Worm (Caenorhabditis elegans) whole organism, L1 larva: ENCODE measurements around the gene dpy-23.

Experiments
- C34B4.2 ChIP-seq: sonication (generic microtip); optimal IDR thresholded peaks from 2 replicates; lab custom pipeline; 2017; ENCODE audit warnings: mild to moderate bottlenecking, missing genetic modification characterization, missing compliant biosample characterization
- F16B12.6 ChIP-seq: fragments of 150-350 bp; optimal IDR thresholded peaks from 2 replicates; lab custom pipeline; 2014; ENCODE audit warnings: missing biosample characterization, missing genetic modification characterization
- aha-1 ChIP-seq: fragments of 150-350 bp; optimal IDR thresholded peaks from 2 replicates; lab custom pipeline; 2014; ENCODE audit warnings: missing biosample characterization, missing genetic modification characterization
- aly-2 ChIP-seq: fragments of 150-350 bp; optimal IDR thresholded peaks from 2 replicates; lab custom pipeline; 2014; ENCODE audit warnings: missing biosample characterization, missing genetic modification characterization
- ceh-8 ChIP-seq: fragments of 200-800 bp; sonication (Bioruptor generic); optimal IDR thresholded peaks from 2 replicates; lab custom pipeline; 2018; ENCODE audit warnings: mild to moderate bottlenecking, missing genetic modification characterization, moderate library complexity, missing compliant biosample characterization
- ceh-90 ChIP-seq: sonication (generic microtip); optimal IDR thresholded peaks from 2 replicates; lab custom pipeline; 2016; ENCODE audit warnings: missing genetic modification characterization, missing compliant biosample characterization
- ces-1 ChIP-seq: fragments of 150-350 bp; optimal IDR thresholded peaks from 2 replicates; lab custom pipeline; 2014; ENCODE audit warnings: missing biosample characterization, missing genetic modification reagents, missing genetic modification characterization
- efl-3 ChIP-seq: fragments of 200-800 bp; sonication (Bioruptor generic); optimal IDR thresholded peaks from 2 replicates; lab custom pipeline; 2018; ENCODE audit warnings: mild to moderate bottlenecking, missing genetic modification characterization, missing compliant biosample characterization
- egl-13 ChIP-seq: sonication (generic microtip); optimal IDR thresholded peaks from 2 replicates; lab custom pipeline; 2016; ENCODE audit warnings: missing genotype, missing genetic modification reagents, missing genetic modification characterization, missing compliant biosample characterization
- ets-5 ChIP-seq: fragments of 200-800 bp; sonication (Bioruptor generic); IDR thresholded peaks from 2 replicates; pipeline ENCODE4 v1.3.6; 2022; ENCODE audit warnings: missing genetic modification characterization, missing compliant biosample characterization
- hlh-4 ChIP-seq: sonication (generic microtip); optimal IDR thresholded peaks from 2 replicates; lab custom pipeline; 2016; ENCODE audit warnings: mild to moderate bottlenecking, missing genetic modification characterization, missing compliant biosample characterization
- irx-1 ChIP-seq: sonication (generic microtip); optimal IDR thresholded peaks from 2 replicates; lab custom pipeline; 2016; ENCODE audit warnings: missing genetic modification characterization, missing compliant biosample characterization
- lin-14 ChIP-seq: fragments of 200-800 bp; sonication (Bioruptor generic); optimal IDR thresholded peaks from 2 replicates; lab custom pipeline; 2018; ENCODE audit warnings: mild to moderate bottlenecking, missing genetic modification characterization, moderate library complexity, missing compliant biosample characterization
- lin-39 ChIP-seq: fragments of 150-350 bp; optimal IDR thresholded peaks from 2 replicates; lab custom pipeline; 2014; ENCODE audit warnings: missing biosample characterization, missing genetic modification reagents, missing genetic modification characterization
- lir-3 ChIP-seq: sonication (generic microtip); optimal IDR thresholded peaks from 2 replicates; lab custom pipeline; 2016; ENCODE audit warnings: mild to moderate bottlenecking, missing genetic modification characterization, moderate library complexity, missing compliant biosample characterization; ENCODE audit not compliant: poor library complexity
- mef-2 ChIP-seq: fragments of 150-350 bp; optimal IDR thresholded peaks from 2 replicates; lab custom pipeline; 2014; ENCODE audit warnings: missing biosample characterization, missing genetic modification characterization
- mep-1 ChIP-seq: fragments of 150-350 bp; optimal IDR thresholded peaks from 2 replicates; lab custom pipeline; 2014; ENCODE audit warnings: missing biosample characterization, missing genetic modification characterization
- nhr-11 ChIP-seq: fragments of 150-350 bp; optimal IDR thresholded peaks from 2 replicates; lab custom pipeline; 2014; ENCODE audit warnings: missing biosample characterization, missing genetic modification characterization
- nhr-12 ChIP-seq: sonication (generic microtip); optimal IDR thresholded peaks from 2 replicates; lab custom pipeline; 2017; ENCODE audit warnings: missing biosample characterization, missing genetic modification characterization
- nhr-19 ChIP-seq: fragments of 200-800 bp; sonication (Bioruptor generic); conservative IDR thresholded peaks from 2 replicates; pipeline ENCODE4 v1.3.6; 2022; ENCODE audit warnings: missing genetic modification characterization, missing compliant biosample characterization
- nhr-20 ChIP-seq: sonication (generic microtip); optimal IDR thresholded peaks from 2 replicates; lab custom pipeline; 2016; ENCODE audit warnings: mild to moderate bottlenecking, missing genetic modification characterization, missing compliant biosample characterization
- nhr-237 ChIP-seq: fragments of 150-350 bp; optimal IDR thresholded peaks from 2 replicates; lab custom pipeline; 2014; ENCODE audit warnings: missing biosample characterization, missing genetic modification characterization
- nhr-28 ChIP-seq: fragments of 150-350 bp; optimal IDR thresholded peaks from 2 replicates; lab custom pipeline; 2014; ENCODE audit warnings: missing biosample characterization, missing genetic modification characterization
- nhr-47 ChIP-seq: sonication (generic microtip); optimal IDR thresholded peaks from 2 replicates; lab custom pipeline; 2016; ENCODE audit warnings: mild to moderate bottlenecking, missing genetic modification characterization, moderate library complexity, missing compliant biosample characterization
- nhr-77 ChIP-seq: fragments of 150-350 bp; optimal IDR thresholded peaks from 2 replicates; lab custom pipeline; 2014; ENCODE audit warnings: missing biosample characterization, missing genetic modification characterization
- nhr-84 ChIP-seq: sonication (generic microtip); optimal IDR thresholded peaks from 2 replicates; lab custom pipeline; 2017; ENCODE audit warnings: missing biosample characterization, missing genetic modification characterization
- nhr-85 ChIP-seq: sonication (generic microtip); peaks from one replicate; lab custom pipeline; 2016; ENCODE audit warnings: missing genetic modification characterization, inconsistent platforms, missing compliant biosample characterization
- nhr-90 ChIP-seq: sonication (generic microtip); optimal IDR thresholded peaks from 2 replicates; lab custom pipeline; 2016; ENCODE audit warnings: mild to moderate bottlenecking, missing genetic modification characterization, missing compliant biosample characterization; ENCODE audit not compliant: poor library complexity
- pqm-1 ChIP-seq: sonication (generic microtip); optimal IDR thresholded peaks from 3 replicates; lab custom pipeline; 2017; ENCODE audit warnings: missing biosample characterization, missing genetic modification characterization
- skn-1 ChIP-seq: fragments of 150-350 bp; optimal IDR thresholded peaks from 2 replicates; lab custom pipeline; 2014; ENCODE audit warnings: missing biosample characterization, missing genetic modification characterization
- sptf-1 ChIP-seq: fragments of 150-350 bp; optimal IDR thresholded peaks from 2 replicates; lab custom pipeline; 2014; ENCODE audit warnings: missing biosample characterization, missing genetic modification characterization
- swsn-7 ChIP-seq: sonication (generic microtip); optimal IDR thresholded peaks from 2 replicates; lab custom pipeline; 2016; ENCODE audit warnings: missing genetic modification characterization, missing compliant biosample characterization
- tlp-1 ChIP-seq: fragments of 150-350 bp; optimal IDR thresholded peaks from 2 replicates; lab custom pipeline; 2014; ENCODE audit warnings: missing biosample characterization, missing genetic modification characterization
- unc-62 ChIP-seq: fragments of 150-350 bp; optimal IDR thresholded peaks from 2 replicates; lab custom pipeline; 2014; ENCODE audit warnings: missing biosample characterization, missing genetic modification reagents, missing genetic modification characterization
- vab-15 ChIP-seq: sonication (generic microtip); optimal IDR thresholded peaks from 2 replicates; lab custom pipeline; 2017; ENCODE audit warnings: missing genotype, mild to moderate bottlenecking, missing genetic modification characterization, missing compliant biosample characterization
- xbp-1 ChIP-seq: sonication (generic microtip); optimal IDR thresholded peaks from 2 replicates; lab custom pipeline; 2016; ENCODE audit warnings: missing genetic modification characterization, missing compliant biosample characterization
- zip-4 ChIP-seq: fragments of 200-800 bp; sonication (Bioruptor generic); optimal IDR thresholded peaks from 2 replicates; lab custom pipeline; 2018; ENCODE audit warnings: mild to moderate bottlenecking, missing genetic modification characterization, moderate library complexity, missing compliant biosample characterization
- ztf-11 ChIP-seq, 2 experiments: sonication (generic microtip); optimal IDR thresholded peaks; 2 replicates each; lab custom pipeline; 2016 to 2017; ENCODE audit warnings: missing genetic modification characterization in 2 of 2, missing biosample characterization in 1 of 2, missing compliant biosample characterization in 1 of 2

The dpy-23 gene

ce11 chrX:4364877-4365276 lies 24.3 kb upstream of the dpy-23 start, which contains the start of gene F14H12.8:
F14H12.8 (minus strand) TSS chrX:4364977.
- no peak for TF ChIP-seq nhr-28 (tag; lab: Kevin White, UChicago)
- TF ChIP-seq, all 84 proteins: peak for 0

ce11 chrX:4366231-4366630 lies 22.9 kb upstream of the dpy-23 start, which contains the start of gene R160.3:
R160.3 (minus strand) TSS chrX:4366331.
- TF ChIP-seq hlh-4 (tag; lab: Kevin White, UChicago) = no peak
- TF ChIP-seq ceh-8 (GFP tag; lab: Kevin White, UChicago) = no peak
- no peak for TF ChIP-seq aha-1 (tag; lab: Kevin White, UChicago)
- no peak for TF ChIP-seq nhr-77 (tag; lab: Kevin White, UChicago)
- TF ChIP-seq nhr-12 (tag; lab: Kevin White, UChicago) = no peak
- no peak for TF ChIP-seq C34B4.2 (tag; lab: Kevin White, UChicago)
- no peak for TF ChIP-seq F16B12.6 (tag; lab: Kevin White, UChicago)

ce11 chrX:4367414-4367813 lies 21.7 kb upstream of the dpy-23 start, which contains the start of gene R160.10:
R160.10 (minus strand) TSS chrX:4367514.
- no peak for TF ChIP-seq aly-2 (tag; lab: Kevin White, UChicago)
- no peak for TF ChIP-seq nhr-84 (tag; lab: Kevin White, UChicago)
- no peak for TF ChIP-seq pqm-1
- no peak for TF ChIP-seq lin-14
- TF ChIP-seq unc-62 (GFP tag; lab: Kevin White, UChicago) = no peak
- no peak for TF ChIP-seq vab-15 (tag; lab: Kevin White, UChicago)
- TF ChIP-seq aha-1 (tag; lab: Kevin White, UChicago) = no peak

- TF ChIP-seq mef-2 (tag; lab: Kevin White, UChicago) = no peak
- no peak for TF ChIP-seq mep-1 (tag; lab: Kevin White, UChicago)
- TF ChIP-seq lin-39 = no peak
- TF ChIP-seq nhr-20 (tag; lab: Kevin White, UChicago) = no peak
- TF ChIP-seq sptf-1 (tag; lab: Kevin White, UChicago) = no peak
- TF ChIP-seq ceh-90 (tag; lab: Kevin White, UChicago) = no peak
- TF ChIP-seq nhr-237 (tag; lab: Kevin White, UChicago) = no peak
- TF ChIP-seq ztf-11 (tag; optimal IDR thresholded peaks at IDR 0.05; lab: Kevin White, UChicago) = no peak
- no peak for TF ChIP-seq xbp-1 (tag; lab: Kevin White, UChicago)
- no peak for TF ChIP-seq lir-3 (tag; lab: Kevin White, UChicago)
- TF ChIP-seq nhr-90 (tag; lab: Kevin White, UChicago) = no peak
- no peak for TF ChIP-seq lin-14
- no peak for TF ChIP-seq vab-15 (tag; lab: Kevin White, UChicago)
- no peak for TF ChIP-seq skn-1 (tag; lab: Kevin White, UChicago)
- no peak for TF ChIP-seq tlp-1 (tag; lab: Kevin White, UChicago)
- TF ChIP-seq nhr-11 (tag; lab: Kevin White, UChicago) = no peak
- TF ChIP-seq nhr-28 (tag; lab: Kevin White, UChicago) = no peak
- no peak for TF ChIP-seq nhr-85
- no peak for TF ChIP-seq ets-5 (GFP tag; lab: Robert Waterston, UW)
- TF ChIP-seq egl-13 (tag; lab: Kevin White, UChicago) = no peak
Measured at ce11 chrX:4368800-4369199, 20.4 kb upstream of the dpy-23 start, which contains the start of gene R160.4. R160.4 (minus strand) TSS chrX:4368900.

ce11 chrX:4370756-4371155 lies 18.4 kb upstream of the dpy-23 start, which contains the start of gene R160.5:
R160.5 (minus strand) TSS chrX:4370856.
- no peak for TF ChIP-seq nhr-19 (GFP tag; lab: Robert Waterston, UW)

ce11 chrX:4371413-4371812 lies 17.7 kb upstream of the dpy-23 start, which contains the start of gene R160.13:
R160.13 (minus strand) TSS chrX:4371513.
- no peak for TF ChIP-seq nhr-85
- no peak for TF ChIP-seq ceh-90 (tag; lab: Kevin White, UChicago)
- TF ChIP-seq efl-3 (GFP tag; lab: Kevin White, UChicago) = no peak
- TF ChIP-seq nhr-47 (tag; lab: Kevin White, UChicago) = no peak
- TF ChIP-seq ces-1 (GFP tag; lab: Kevin White, UChicago) = no peak
- TF ChIP-seq zip-4 = no peak
- no peak for TF ChIP-seq lir-3 (tag; lab: Kevin White, UChicago)
- no peak for TF ChIP-seq lin-14
- no peak for TF ChIP-seq swsn-7 (tag; lab: Kevin White, UChicago)
- no peak for TF ChIP-seq nhr-11 (tag; lab: Kevin White, UChicago)
- no peak for TF ChIP-seq nhr-20 (tag; lab: Kevin White, UChicago)
- TF ChIP-seq irx-1 (tag; lab: Kevin White, UChicago) = no peak
- no peak for TF ChIP-seq aha-1 (tag; lab: Kevin White, UChicago)
- TF ChIP-seq, all 84 proteins: peak for 0
